Fruit fly (Drosophila melanogaster) whole organism, embryonic: ENCODE data around the gene SamDC.
A peak's percentile ranks its signal among the peaks of the same experiment; 100 is the strongest.

ENCODE experiments used
- Atf-2 ChIP-seq: fragments of 200-800 bp; sonication (Bioruptor generic); optimal IDR thresholded peaks from 2 replicates; lab custom pipeline; 2016; ENCODE audit warnings: missing biosample characterization, missing genetic modification characterization
- Blimp-1 ChIP-seq: fragments of 200-800 bp; sonication (Bioruptor generic); optimal IDR thresholded peaks from 3 replicates; lab custom pipeline; 2018; ENCODE audit warnings: missing biosample characterization, missing genetic modification characterization, mild to moderate bottlenecking, moderate library complexity, missing genetic modification reagents
- CG10431 ChIP-seq: fragments of 200-800 bp; sonication (Bioruptor generic); optimal IDR thresholded peaks from 3 replicates; lab custom pipeline; 2018; ENCODE audit warnings: missing biosample characterization, mild to moderate bottlenecking, missing genetic modification characterization
- CG10565 ChIP-seq: fragments of 200-800 bp; sonication (Bioruptor generic); optimal IDR thresholded peaks from 3 replicates; lab custom pipeline; 2016; ENCODE audit warnings: missing biosample characterization, mild to moderate bottlenecking, missing genetic modification characterization
- CG10654 ChIP-seq: fragments of 200-800 bp; sonication (Bioruptor generic); optimal IDR thresholded peaks from 2 replicates; lab custom pipeline; 2016; ENCODE audit warnings: missing biosample characterization, missing genetic modification characterization
- CG12155 ChIP-seq: fragments of 200-800 bp; sonication (Bioruptor generic); optimal IDR thresholded peaks from 3 replicates; lab custom pipeline; 2016; ENCODE audit warnings: missing biosample characterization, missing genetic modification characterization
- CG12299 ChIP-seq: fragments of 200-800 bp; sonication (Bioruptor generic); optimal IDR thresholded peaks from 2 replicates; lab custom pipeline; 2018; ENCODE audit warnings: missing biosample characterization, mild to moderate bottlenecking, missing genetic modification characterization
- CG12391 ChIP-seq: fragments of 200-800 bp; sonication (Bioruptor generic); optimal IDR thresholded peaks from 3 replicates; lab custom pipeline; 2018; ENCODE audit warnings: missing biosample characterization, mild to moderate bottlenecking, missing genetic modification characterization, moderate library complexity
- CG12744 ChIP-seq: fragments of 200-800 bp; sonication (Bioruptor generic); optimal IDR thresholded peaks from 2 replicates; lab custom pipeline; 2016; ENCODE audit warnings: missing biosample characterization, missing genetic modification characterization
- CG13287 ChIP-seq: fragments of 200-800 bp; sonication (Bioruptor generic); IDR thresholded peaks from 2 replicates; pipeline ENCODE4 v1.3.6; 2022; ENCODE audit warnings: missing biosample characterization, missing genetic modification characterization; ENCODE audit not compliant: partially characterized antibody
- CG1792 ChIP-seq: fragments of 200-800 bp; sonication (Bioruptor generic); optimal IDR thresholded peaks from 2 replicates; lab custom pipeline; 2016; ENCODE audit warnings: missing biosample characterization, missing genetic modification characterization
- CG2712 ChIP-seq: fragments of 200-800 bp; optimal IDR thresholded peaks from 3 replicates; lab custom pipeline; 2019; ENCODE audit warnings: missing biosample characterization, mild to moderate bottlenecking, missing genetic modification characterization, moderate library complexity
- CG32532 ChIP-seq: fragments of 200-800 bp; sonication (Bioruptor generic); IDR thresholded peaks from 2 replicates; pipeline ENCODE4 v1.3.6; 2022; ENCODE audit warnings: missing biosample characterization, missing genetic modification characterization
- CG33213 ChIP-seq: fragments of 200-800 bp; sonication (Bioruptor generic); optimal IDR thresholded peaks from 3 replicates; lab custom pipeline; 2016; ENCODE audit warnings: missing biosample characterization, missing genetic modification characterization
- CG7372 ChIP-seq: fragments of 200-800 bp; sonication (Bioruptor generic); IDR thresholded peaks from 2 replicates; pipeline ENCODE4 v1.3.6; 2022; ENCODE audit warnings: missing biosample characterization, missing genetic modification characterization
- CG8290 ChIP-seq, 3 experiments: fragments of 200-800 bp; sonication (Bioruptor generic); optimal IDR thresholded peaks; 2 replicates each; lab custom pipeline; 2016 to 2019; ENCODE audit warnings: missing biosample characterization in 3 of 3, missing genetic modification characterization in 3 of 3, mild to moderate bottlenecking in 2 of 3, moderate library complexity in 1 of 3
- CG9437 ChIP-seq: fragments of 200-800 bp; sonication (Bioruptor generic); optimal IDR thresholded peaks from 2 replicates; lab custom pipeline; 2018; ENCODE audit warnings: missing biosample characterization, mild to moderate bottlenecking, missing genetic modification characterization
- D19A ChIP-seq: fragments of 200-800 bp; optimal IDR thresholded peaks from 3 replicates; lab custom pipeline; 2019; ENCODE audit warnings: missing biosample characterization, mild to moderate bottlenecking, missing genetic modification characterization, moderate library complexity
- Ets65A ChIP-seq: fragments of 200-800 bp; sonication (Bioruptor generic); peaks from one replicate; lab custom pipeline; 2016; ENCODE audit warnings: missing biosample characterization, missing genetic modification characterization
- Fer1 ChIP-seq: fragments of 200-800 bp; sonication (Bioruptor generic); optimal IDR thresholded peaks from 2 replicates; lab custom pipeline; 2017; ENCODE audit warnings: missing biosample characterization, mild to moderate bottlenecking, missing genetic modification characterization
- Fer3 ChIP-seq: fragments of 200-800 bp; sonication (Bioruptor generic); optimal IDR thresholded peaks from 2 replicates; lab custom pipeline; 2018; ENCODE audit warnings: missing biosample characterization, mild to moderate bottlenecking, missing genetic modification characterization, moderate library complexity
- Hsf ChIP-seq: fragments of 200-800 bp; sonication (Bioruptor generic); optimal IDR thresholded peaks from 3 replicates; lab custom pipeline; 2016; ENCODE audit warnings: missing biosample characterization, missing genetic modification characterization
- Jarid2 ChIP-seq: fragments of 200-800 bp; sonication (Bioruptor generic); optimal IDR thresholded peaks from 3 replicates; lab custom pipeline; 2017; ENCODE audit warnings: mild to moderate bottlenecking, missing biosample characterization, missing genetic modification reagents, missing genetic modification characterization
- Mes4 ChIP-seq: fragments of 200-800 bp; sonication (Bioruptor generic); optimal IDR thresholded peaks from 2 replicates; lab custom pipeline; 2016; ENCODE audit warnings: missing biosample characterization, missing genetic modification characterization
- Pdp1 ChIP-seq, 2 experiments: fragments of 200-800 bp; sonication (Bioruptor generic); optimal IDR thresholded peaks; 3 replicates each; lab custom pipeline; 2016; ENCODE audit warnings: missing biosample characterization in 2 of 2, missing genetic modification characterization in 2 of 2, mild to moderate bottlenecking in 1 of 2, moderate library complexity in 1 of 2
- Sox100B ChIP-seq: fragments of 200-800 bp; sonication (Bioruptor generic); optimal IDR thresholded peaks from 3 replicates; lab custom pipeline; 2018; ENCODE audit warnings: missing biosample characterization, mild to moderate bottlenecking, missing genetic modification characterization
- Stat92E ChIP-seq, 3 experiments: fragments of >200 bp in 2 of 3; fragments of 200-800 bp in 1 of 3; sonication (Bioruptor generic) in 1 of 3; optimal IDR thresholded peaks; 2 replicates each; lab custom pipeline; 2017 to 2019; ENCODE audit warnings: missing biosample characterization in 3 of 3, missing genetic modification characterization in 3 of 3, mild to moderate bottlenecking in 1 of 3, moderate library complexity in 1 of 3
- Taf1 ChIP-seq: fragments of 200-800 bp; sonication (Bioruptor generic); IDR thresholded peaks from 2 replicates; pipeline ENCODE4 v1.3.6; 2022; ENCODE audit warnings: missing biosample characterization, missing genetic modification characterization
- amos ChIP-seq: fragments of 200-800 bp; sonication (Bioruptor generic); IDR thresholded peaks from 2 replicates; pipeline ENCODE4 v1.3.6; 2022; ENCODE audit warnings: missing biosample characterization, missing genetic modification characterization; ENCODE audit not compliant: partially characterized antibody
- ash1 ChIP-seq: fragments of 200-800 bp; sonication (Bioruptor generic); optimal IDR thresholded peaks from 2 replicates; lab custom pipeline; 2018; ENCODE audit warnings: missing biosample characterization, mild to moderate bottlenecking, missing genetic modification characterization
- az2 ChIP-seq: fragments of 200-800 bp; sonication (Bioruptor generic); optimal IDR thresholded peaks from 3 replicates; lab custom pipeline; 2016; ENCODE audit warnings: missing biosample characterization, missing genetic modification characterization
- chif ChIP-seq, 2 experiments: fragments of 200-800 bp; sonication (Bioruptor generic); optimal IDR thresholded peaks; 3 replicates each; lab custom pipeline; 2016; ENCODE audit warnings: missing biosample characterization in 2 of 2, missing genetic modification characterization in 2 of 2
- chn ChIP-seq: fragments of 200-800 bp; sonication (Bioruptor generic); optimal IDR thresholded peaks from 2 replicates; lab custom pipeline; 2016; ENCODE audit warnings: missing biosample characterization, missing genetic modification characterization
- crc ChIP-seq: fragments of 200-800 bp; sonication (Bioruptor generic); optimal IDR thresholded peaks from 2 replicates; lab custom pipeline; 2016; ENCODE audit warnings: missing biosample characterization, missing genetic modification characterization
- dm ChIP-seq: fragments of 200-800 bp; sonication (Bioruptor generic); optimal IDR thresholded peaks from 3 replicates; lab custom pipeline; 2016; ENCODE audit warnings: missing biosample characterization, missing genetic modification characterization
- dmrt11E ChIP-seq: fragments of 200-800 bp; sonication (Bioruptor generic); optimal IDR thresholded peaks from 3 replicates; lab custom pipeline; 2018; ENCODE audit warnings: missing biosample characterization, mild to moderate bottlenecking, missing genetic modification characterization, moderate library complexity
- en ChIP-seq: fragments of 200-800 bp; sonication (Bioruptor generic); optimal IDR thresholded peaks from 2 replicates; lab custom pipeline; 2016; ENCODE audit warnings: missing biosample characterization, missing genetic modification characterization
- ftz-f1 ChIP-seq: fragments of 200-800 bp; sonication (Bioruptor generic); optimal IDR thresholded peaks from 2 replicates; lab custom pipeline; 2016; ENCODE audit warnings: missing biosample characterization, missing genetic modification characterization
- maf-S ChIP-seq: fragments of 200-800 bp; sonication (Bioruptor generic); optimal IDR thresholded peaks from 2 replicates; lab custom pipeline; 2016; ENCODE audit warnings: missing biosample characterization, missing genetic modification characterization
- nmo ChIP-seq: fragments of 200-800 bp; sonication (Bioruptor generic); optimal IDR thresholded peaks from 2 replicates; lab custom pipeline; 2018; ENCODE audit warnings: missing biosample characterization, mild to moderate bottlenecking, missing genetic modification characterization, moderate library complexity
- nom ChIP-seq: fragments of 200-800 bp; sonication (Bioruptor generic); optimal IDR thresholded peaks from 2 replicates; lab custom pipeline; 2017; ENCODE audit warnings: missing biosample characterization, missing genetic modification characterization, mild to moderate bottlenecking, moderate library complexity, missing genetic modification reagents
- org-1 ChIP-seq: fragments of 200-800 bp; sonication (Bioruptor generic); optimal IDR thresholded peaks from 2 replicates; lab custom pipeline; 2017; ENCODE audit warnings: missing biosample characterization, missing genetic modification characterization
- pum ChIP-seq: fragments of 200-800 bp; sonication (Bioruptor generic); optimal IDR thresholded peaks from 2 replicates; lab custom pipeline; 2016; ENCODE audit warnings: missing biosample characterization, missing genetic modification characterization
- row ChIP-seq: fragments of 200-800 bp; sonication (Bioruptor generic); IDR thresholded peaks from 3 replicates; pipeline ENCODE4 v1.3.6; 2022; ENCODE audit warnings: missing biosample characterization, missing genetic modification characterization
- sens ChIP-seq: fragments of 200-800 bp; sonication (Bioruptor generic); peaks from one replicate; lab custom pipeline; 2016; ENCODE audit warnings: missing biosample characterization, missing genetic modification characterization
- sna ChIP-seq: fragments of 200-800 bp; sonication (Bioruptor generic); IDR thresholded peaks from 2 replicates; pipeline ENCODE4 v1.3.6; 2022; ENCODE audit warnings: missing biosample characterization, missing genetic modification characterization; ENCODE audit not compliant: partially characterized antibody
- sob ChIP-seq: fragments of 200-800 bp; sonication (Bioruptor generic); IDR thresholded peaks from 2 replicates; pipeline ENCODE4 v1.3.6; 2022; ENCODE audit warnings: missing biosample characterization, missing genetic modification characterization
- tgo ChIP-seq: fragments of 200-800 bp; sonication (Bioruptor generic); IDR thresholded peaks from 3 replicates; pipeline ENCODE4 v1.3.6; 2022; ENCODE audit warnings: missing biosample characterization, missing genetic modification characterization
- tll ChIP-seq, 2 experiments: fragments of 200-800 bp in 1 of 2; fragments of >200 bp in 1 of 2; sonication (Bioruptor generic) in 1 of 2; optimal IDR thresholded peaks; 2 replicates each; lab custom pipeline; 2017 to 2019; ENCODE audit warnings: missing biosample characterization in 2 of 2, missing genetic modification characterization in 2 of 2, mild to moderate bottlenecking in 1 of 2, moderate library complexity in 1 of 2
- tna ChIP-seq: fragments of 200-800 bp; sonication (Bioruptor generic); IDR thresholded peaks from 2 replicates; pipeline ENCODE4 v1.3.6; 2022; ENCODE audit warnings: missing biosample characterization, missing genetic modification characterization; ENCODE audit not compliant: partially characterized antibody
- wek ChIP-seq: fragments of 200-800 bp; sonication (Bioruptor generic); optimal IDR thresholded peaks from 3 replicates; lab custom pipeline; 2018; ENCODE audit warnings: missing biosample characterization, mild to moderate bottlenecking, missing genetic modification characterization, moderate library complexity

The SamDC gene

dm6 chr2L:10351130-10351529, 11.9 kb downstream of the SamDC start (continued):
- no peak for TF ChIP-seq Pdp1 (GFP tag; optimal IDR thresholded peaks at IDR 0.05; lab: Kevin White, UChicago)
- TF ChIP-seq nom (GFP tag; lab: Kevin White, UChicago), result no peak
- TF ChIP-seq CG33213, result no peak
- no peak for TF ChIP-seq org-1 (GFP tag; lab: Kevin White, UChicago)
- TF ChIP-seq Sox100B, result peak; percentile 6
- peak; percentile 99 for TF ChIP-seq D19A (tag; lab: Kevin White, UChicago)
- TF ChIP-seq Fer1 (GFP tag; lab: Kevin White, UChicago), result no peak
- TF ChIP-seq CG2712 (tag; lab: Kevin White, UChicago), result peak; percentile 55
- TF ChIP-seq row (GFP tag; lab: Robert Waterston, UW), result peak; percentile 55
- no peak for TF ChIP-seq crc (GFP tag; lab: Kevin White, UChicago)
- peak; percentile 3 for TF ChIP-seq chn (GFP tag; lab: Kevin White, UChicago)
- no peak for TF ChIP-seq en (GFP tag; lab: Kevin White, UChicago)
- peak; percentile 15 for TF ChIP-seq Ets65A (GFP tag; lab: Kevin White, UChicago)
- peak; percentile 29 for TF ChIP-seq nmo (GFP tag; lab: Kevin White, UChicago)
- no peak for TF ChIP-seq CG10654
- no peak for TF ChIP-seq CG10431 (GFP tag; lab: Kevin White, UChicago)
- no peak for TF ChIP-seq Taf1 (GFP tag; lab: Robert Waterston, UW)
- TF ChIP-seq CG7372 (GFP tag; lab: Robert Waterston, UW), result no peak
- TF ChIP-seq CG10565, result no peak
- TF ChIP-seq CG13287 (GFP tag; lab: Robert Waterston, UW), result no peak
- TF ChIP-seq CG12299, result no peak
- no peak for TF ChIP-seq sob (GFP tag; lab: Robert Waterston, UW)
- no peak for TF ChIP-seq CG12155 (GFP tag; lab: Kevin White, UChicago)
- TF ChIP-seq ash1, result no peak
- TF ChIP-seq maf-S (GFP tag; lab: Kevin White, UChicago), result no peak
- TF ChIP-seq CG12744 (GFP tag; lab: Kevin White, UChicago), result no peak
- no peak for TF ChIP-seq Blimp-1 (GFP tag; lab: Kevin White, UChicago)
- peak; percentile 14 for TF ChIP-seq pum (GFP tag; lab: Kevin White, UChicago)
- TF ChIP-seq chif (GFP tag; optimal IDR thresholded peaks at IDR 0.05; lab: Kevin White, UChicago), result peak in 1 of 2 experiments; percentile 2
- no peak for TF ChIP-seq sna (GFP tag; lab: Robert Waterston, UW)
- TF ChIP-seq Mes4, result no peak
- no peak for TF ChIP-seq tll (GFP tag; optimal IDR thresholded peaks at IDR 0.05; lab: Kevin White, UChicago)
- no peak for TF ChIP-seq ftz-f1 (GFP tag; lab: Kevin White, UChicago)
- peak; percentile 23 for TF ChIP-seq CG12391
- TF ChIP-seq tgo (GFP tag; lab: Robert Waterston, UW), result peak; percentile 36; the same call in 1 of the 3 replicates
- TF ChIP-seq Atf-2 (GFP tag; lab: Kevin White, UChicago), result no peak
- peak; percentile 88 for TF ChIP-seq sens
- no peak for TF ChIP-seq Fer3 (tag; lab: Kevin White, UChicago)
- TF ChIP-seq CG9437 (GFP tag; lab: Kevin White, UChicago), result no peak
- TF ChIP-seq dmrt11E, result peak; percentile 65
- no peak for TF ChIP-seq tna (GFP tag; lab: Robert Waterston, UW)
- TF ChIP-seq Stat92E (GFP tag; optimal IDR thresholded peaks at IDR 0.05; lab: Kevin White, UChicago), result no peak
- no peak for TF ChIP-seq amos
- TF ChIP-seq CG1792, result no peak
- TF ChIP-seq wek (GFP tag; lab: Kevin White, UChicago), result no peak
- no peak for TF ChIP-seq CG8290 (GFP tag; optimal IDR thresholded peaks at IDR 0.05; lab: Kevin White, UChicago)
- TF ChIP-seq CG8290 (tag; optimal IDR thresholded peaks at IDR 0.05; lab: Kevin White, UChicago), result no peak
- TF ChIP-seq az2 (GFP tag; lab: Kevin White, UChicago), result peak; percentile 14
- TF ChIP-seq Jarid2, result no peak
- no peak for TF ChIP-seq dm (GFP tag; lab: Kevin White, UChicago)
- TF ChIP-seq CG32532, result no peak
- TF ChIP-seq Hsf (GFP tag; lab: Kevin White, UChicago), result no peak
